Worm (Caenorhabditis elegans): ENCODE data around the gene M7.8.

DNA sequence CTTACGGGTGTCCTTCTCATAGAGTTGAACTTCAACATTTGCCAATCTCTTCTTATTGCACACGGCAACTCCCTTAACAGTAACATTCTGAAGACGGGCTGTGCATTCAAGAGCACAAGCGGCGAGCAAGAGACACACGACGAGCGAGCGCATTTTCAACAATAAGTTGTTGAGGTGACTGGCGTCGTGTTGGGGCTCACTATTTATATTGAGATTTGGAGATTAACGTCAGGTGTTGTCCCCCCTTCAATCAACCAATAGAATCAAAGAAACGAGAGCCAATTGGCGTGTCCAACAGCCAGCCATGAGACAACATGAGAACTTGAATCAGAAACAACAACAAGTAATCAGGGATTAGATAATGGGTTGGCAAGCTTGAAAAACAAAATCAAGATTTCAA, 30.9 kb downstream of the M7.8 start, which contains the start of gene ttr-16:
- TF ChIP-seq ets-4 (tag; optimal IDR thresholded peaks at IDR 0.05) (no peak), ttx-3 (tag; optimal IDR thresholded peaks at IDR 0.05) (no peak), hlh-13 (GFP tag; optimal IDR thresholded peaks at IDR 0.05) (no peak), T23F11.4 (GFP tag; optimal IDR thresholded peaks at IDR 0.05) (no peak), F13H6.1 (tag; optimal IDR thresholded peaks at IDR 0.05) (no peak), pag-3 (tag; optimal IDR thresholded peaks at IDR 0.05; ENCODE audit: borderline replicate concordance) (no peak), ceh-24 (tag; optimal IDR thresholded peaks at IDR 0.05) (no peak), unc-3 (GFP tag; conservative IDR thresholded peaks at IDR 0.05) (no peak), unc-3 (tag; optimal IDR thresholded peaks at IDR 0.05) (no peak)
